Worm (Caenorhabditis elegans) whole organism, early embryonic: ENCODE measurements around the gene ttm-2.

Experiments
- B0310.2 ChIP-seq: sonication (generic microtip); optimal IDR thresholded peaks from 2 replicates; lab custom pipeline; 2016; ENCODE audit warnings: mild to moderate bottlenecking, missing genetic modification characterization, missing compliant biosample characterization
- F13C5.2 ChIP-seq: sonication (generic microtip); optimal IDR thresholded peaks from 2 replicates; lab custom pipeline; 2017; ENCODE audit warnings: mild to moderate bottlenecking, missing genetic modification characterization, inconsistent platforms, missing compliant biosample characterization
- ama-1 ChIP-seq: fragments of 150-350 bp; optimal IDR thresholded peaks from 2 replicates; lab custom pipeline; 2014
- ceh-36 ChIP-seq: sonication (generic microtip); optimal IDR thresholded peaks from 2 replicates; lab custom pipeline; 2016; ENCODE audit warnings: missing genetic modification characterization, inconsistent platforms, missing compliant biosample characterization
- ets-7 ChIP-seq: sonication (generic microtip); optimal IDR thresholded peaks from 2 replicates; lab custom pipeline; 2016; ENCODE audit warnings: missing genotype, missing genetic modification characterization, missing compliant biosample characterization
- flt-1 ChIP-seq: fragments of 200-800 bp; sonication (Bioruptor generic); IDR thresholded peaks from 2 replicates; pipeline ENCODE4 v1.3.6; 2022; ENCODE audit warnings: missing genetic modification characterization, missing compliant biosample characterization
- hnd-1 ChIP-seq: sonication (generic microtip); optimal IDR thresholded peaks from 2 replicates; lab custom pipeline; 2016; ENCODE audit warnings: missing genetic modification characterization, missing compliant biosample characterization

- TF ChIP-seq hnd-1 (tag; lab: Kevin White, UChicago), result no peak
- TF ChIP-seq ets-7 (tag; lab: Kevin White, UChicago), result no peak
- no peak for TF ChIP-seq B0310.2 (tag; lab: Kevin White, UChicago)
- TF ChIP-seq flt-1 (GFP tag; lab: Robert Waterston, UW), result no peak
- no peak for TF ChIP-seq F13C5.2 (tag; lab: Kevin White, UChicago)
- TF ChIP-seq ama-1 (lab: Kevin White, UChicago), result no peak
- TF ChIP-seq ceh-36 (tag; lab: Kevin White, UChicago), result no peak
Observed at ce11 chrII:4749581-4749980, 16.6 kb downstream of the ttm-2 start, which contains the start of gene F41C3.2.
